Worm (Caenorhabditis elegans) whole organism, L1 larva: Measurements from ENCODE around the gene nhr-27.

ENCODE experiments used
- C04F5.9 ChIP-seq: sonication (generic microtip); optimal IDR thresholded peaks from 2 replicates; lab custom pipeline; 2016; ENCODE audit warnings: missing genetic modification characterization, missing compliant biosample characterization
- ceh-90 ChIP-seq: sonication (generic microtip); optimal IDR thresholded peaks from 2 replicates; lab custom pipeline; 2016; ENCODE audit warnings: missing genetic modification characterization, missing compliant biosample characterization
- egl-27 ChIP-seq, 2 experiments: fragments of 150-350 bp in 1 of 2; sonication (generic microtip); optimal IDR thresholded peaks; 3 replicates each; lab custom pipeline; 2017 to 2018; ENCODE audit warnings: missing biosample characterization in 2 of 2, missing genetic modification characterization in 2 of 2, missing genetic modification reagents in 2 of 2
- ets-5 ChIP-seq: fragments of 200-800 bp; sonication (Bioruptor generic); IDR thresholded peaks from 2 replicates; pipeline ENCODE4 v1.3.6; 2022; ENCODE audit warnings: missing genetic modification characterization, missing compliant biosample characterization
- fos-1 ChIP-seq: fragments of 150-350 bp; optimal IDR thresholded peaks from 2 replicates; lab custom pipeline; 2014; ENCODE audit warnings: missing biosample characterization, missing genetic modification characterization
- jun-1 ChIP-seq: fragments of 150-350 bp; optimal IDR thresholded peaks from 2 replicates; lab custom pipeline; 2014; ENCODE audit warnings: missing biosample characterization, missing genetic modification reagents, missing genetic modification characterization
- nhr-76 ChIP-seq: sonication (generic microtip); optimal IDR thresholded peaks from 2 replicates; lab custom pipeline; 2017; ENCODE audit warnings: missing biosample characterization, missing genetic modification characterization
- sptf-1 ChIP-seq: fragments of 150-350 bp; optimal IDR thresholded peaks from 2 replicates; lab custom pipeline; 2014; ENCODE audit warnings: missing biosample characterization, missing genetic modification characterization

ce11 chrX:12738454-12738853, 69.7 kb downstream of the nhr-27 start, which contains the start of gene pgp-13:
- TF ChIP-seq C04F5.9 (tag; lab: Kevin White, UChicago), result no peak
- no peak for TF ChIP-seq sptf-1
- no peak for TF ChIP-seq fos-1
- no peak for TF ChIP-seq jun-1
- TF ChIP-seq ceh-90 (tag; lab: Kevin White, UChicago), result no peak
- TF ChIP-seq nhr-76 (tag; lab: Kevin White, UChicago), result no peak
- TF ChIP-seq ets-5 (GFP tag; lab: Robert Waterston, UW), result no peak
- no peak for TF ChIP-seq egl-27 (tag; optimal IDR thresholded peaks at IDR 0.05; lab: Kevin White, UChicago)
